Fruit fly (Drosophila melanogaster): ENCODE data around the gene CG34279.

Gene CG34279

DNA sequence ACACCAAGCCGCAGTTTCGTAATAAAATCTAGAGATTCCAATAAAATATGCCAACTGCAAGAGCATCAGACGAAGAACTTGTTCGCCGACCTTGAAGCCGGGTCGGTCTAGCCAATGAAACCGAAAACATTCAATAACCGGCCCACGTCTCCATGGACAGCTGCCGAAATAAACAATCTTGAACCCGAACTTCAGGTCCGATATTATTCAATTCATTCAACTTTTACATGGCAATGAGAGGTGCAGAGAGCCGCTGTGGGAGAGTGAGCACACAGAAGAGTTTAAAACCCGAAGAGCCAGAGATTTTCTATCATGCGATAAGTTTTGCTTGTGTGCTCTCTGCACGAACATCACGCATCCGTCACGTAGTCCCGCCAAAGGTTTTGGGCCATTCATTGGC is 25.6 kb downstream of the CG34279 start:
- TF ChIP-seq CG11294 (GFP tag; IDR thresholded peaks at IDR 0.05) (no peak), Ets96B (tag; optimal IDR thresholded peaks at IDR 0.05) (no peak), Blimp-1 (GFP tag; optimal IDR thresholded peaks at IDR 0.05) (peak; percentile 9), Eip75B (GFP tag; optimal IDR thresholded peaks at IDR 0.05) (no peak), CG6276 (GFP tag; optimal IDR thresholded peaks at IDR 0.05) (no peak), CG3919 (GFP tag; optimal IDR thresholded peaks at IDR 0.05) (no peak)

dm6 chr3R:17371094-17371493 is 32.0 kb downstream of the CG34279 start:
- TF ChIP-seq CG16779 (tag; optimal IDR thresholded peaks at IDR 0.05) = no peak
- no peak for TF ChIP-seq Eip78C (GFP tag)
- TF ChIP-seq CG15336 (GFP tag; IDR thresholded peaks at IDR 0.05) = peak; percentile 35; the same call in 1 of the 2 replicates
- no peak for TF ChIP-seq CG11762 (GFP tag; optimal IDR thresholded peaks at IDR 0.05; ENCODE audit: insufficient read depth)
- peak; percentile 4 for TF ChIP-seq CG10669 (GFP tag; optimal IDR thresholded peaks at IDR 0.05)
- TF ChIP-seq fd59A (GFP tag; optimal IDR thresholded peaks at IDR 0.05) = no peak
- no peak for TF ChIP-seq fkh (GFP tag; optimal IDR thresholded peaks at IDR 0.05)
- TF ChIP-seq CG4318 (GFP tag; optimal IDR thresholded peaks at IDR 0.05) = no peak
- no peak for TF ChIP-seq Ets21C (GFP tag; optimal IDR thresholded peaks at IDR 0.05)
- no peak for TF ChIP-seq CG8319 (GFP tag; optimal IDR thresholded peaks at IDR 0.05)
- no peak for TF ChIP-seq Smox (GFP tag; optimal IDR thresholded peaks at IDR 0.05)
- no peak for TF ChIP-seq topi (GFP tag; optimal IDR thresholded peaks at IDR 0.05)
- TF ChIP-seq Ets96B (tag; optimal IDR thresholded peaks at IDR 0.05) = peak; percentile 23
- no peak for TF ChIP-seq CG9139 (GFP tag; optimal IDR thresholded peaks at IDR 0.05)
- no peak for TF ChIP-seq pdm3 (GFP tag; optimal IDR thresholded peaks at IDR 0.05)
- TF ChIP-seq CG6854 (GFP tag; optimal IDR thresholded peaks at IDR 0.05) = no peak
- TF ChIP-seq Sox102F (GFP tag; optimal IDR thresholded peaks at IDR 0.05) = no peak
- 0 out of 3 replicates have a peak, but pooled peaks have one; percentile 36 for TF ChIP-seq CG6163 (GFP tag; IDR thresholded peaks at IDR 0.05)
- TF ChIP-seq CG6808 (GFP tag; optimal IDR thresholded peaks at IDR 0.05) = no peak
- TF ChIP-seq CG11902 (GFP tag; optimal IDR thresholded peaks at IDR 0.05) = no peak
- TF ChIP-seq lz (GFP tag; optimal IDR thresholded peaks at IDR 0.05) = no peak
- TF ChIP-seq Lpt (GFP tag; optimal IDR thresholded peaks at IDR 0.05) = no peak
- TF ChIP-seq Hr4 (GFP tag; optimal IDR thresholded peaks at IDR 0.05) = no peak
- no peak for TF ChIP-seq Sox15 (GFP tag; optimal IDR thresholded peaks at IDR 0.05)
- no peak for TF ChIP-seq Eip75B (GFP tag; optimal IDR thresholded peaks at IDR 0.05)
- TF ChIP-seq CG11294 (GFP tag; IDR thresholded peaks at IDR 0.05) = peak; percentile 16; the same call in 1 of the 2 replicates
- TF ChIP-seq CG3919 (GFP tag; optimal IDR thresholded peaks at IDR 0.05) = no peak
- no peak for TF ChIP-seq achi (GFP tag; optimal IDR thresholded peaks at IDR 0.05)
- TF ChIP-seq OdsH (GFP tag; optimal IDR thresholded peaks at IDR 0.05) = no peak
- no peak for TF ChIP-seq ss (GFP tag; optimal IDR thresholded peaks at IDR 0.05)
- no peak for TF ChIP-seq cyc (GFP tag; optimal IDR thresholded peaks at IDR 0.05)
- TF ChIP-seq CG32006 (GFP tag; optimal IDR thresholded peaks at IDR 0.05) = peak; percentile 38
- TF ChIP-seq salr (GFP tag; optimal IDR thresholded peaks at IDR 0.05) = no peak
- no peak for TF ChIP-seq net (GFP tag; optimal IDR thresholded peaks at IDR 0.05)
- no peak for TF ChIP-seq esn (GFP tag; optimal IDR thresholded peaks at IDR 0.05)
- TF ChIP-seq CG31627 (GFP tag; optimal IDR thresholded peaks at IDR 0.05) = no peak
- no peak for TF ChIP-seq Gug (GFP tag; IDR thresholded peaks at IDR 0.05)
- TF ChIP-seq svp (GFP tag) = no peak
- peak; percentile 53; the same call in 1 of the 3 replicates for TF ChIP-seq CG8119 (GFP tag; IDR thresholded peaks at IDR 0.05)
- TF ChIP-seq CG34406 (GFP tag; optimal IDR thresholded peaks at IDR 0.05) = no peak
- no peak for TF ChIP-seq Met (GFP tag; optimal IDR thresholded peaks at IDR 0.05)
- peak; percentile 12 for TF ChIP-seq CG6276 (GFP tag; optimal IDR thresholded peaks at IDR 0.05)
- no peak for TF ChIP-seq Hr39 (GFP tag; optimal IDR thresholded peaks at IDR 0.05)
- peak; percentile 55; the same call in 2 of the 3 replicates for TF ChIP-seq eg (GFP tag; IDR thresholded peaks at IDR 0.05)
- TF ChIP-seq vri (GFP tag; optimal IDR thresholded peaks at IDR 0.05) = no peak
- TF ChIP-seq Sox14 (GFP tag; optimal IDR thresholded peaks at IDR 0.05) = no peak
